Fruit fly (Drosophila melanogaster) whole organism, embryonic: ENCODE data around the gene spidey.
A peak's percentile ranks its signal among the peaks of the same experiment; 100 is the strongest.

Experiments
- Bgb ChIP-seq: fragments of 200-800 bp; sonication (Bioruptor generic); IDR thresholded peaks from 2 replicates; pipeline ENCODE4 v1.3.6; 2022; ENCODE audit warnings: missing biosample characterization, missing genetic modification characterization; ENCODE audit not compliant: partially characterized antibody
- CG10147 ChIP-seq: fragments of 200-800 bp; sonication (Bioruptor generic); optimal IDR thresholded peaks from 2 replicates; lab custom pipeline; 2019; ENCODE audit warnings: missing biosample characterization, mild to moderate bottlenecking, missing genetic modification characterization, moderate library complexity
- CG10274 ChIP-seq: fragments of 200-800 bp; sonication (Bioruptor generic); optimal IDR thresholded peaks from 3 replicates; lab custom pipeline; 2017; ENCODE audit warnings: missing biosample characterization, mild to moderate bottlenecking, missing genetic modification characterization
- CG10654 ChIP-seq: fragments of 200-800 bp; sonication (Bioruptor generic); optimal IDR thresholded peaks from 2 replicates; lab custom pipeline; 2016; ENCODE audit warnings: missing biosample characterization, missing genetic modification characterization
- CG11456 ChIP-seq: fragments of 200-800 bp; sonication (Bioruptor generic); IDR thresholded peaks from 3 replicates; pipeline ENCODE4 v1.3.6; 2022; ENCODE audit warnings: missing biosample characterization, missing genetic modification characterization
- CG11695 ChIP-seq: fragments of 200-800 bp; sonication (Bioruptor generic); IDR thresholded peaks from 3 replicates; pipeline ENCODE4 v1.3.6; 2022; ENCODE audit warnings: missing biosample characterization, missing genetic modification characterization
- CG14441 ChIP-seq: fragments of 200-800 bp; sonication (Bioruptor generic); IDR thresholded peaks from 2 replicates; pipeline ENCODE4 v1.3.6; 2022; ENCODE audit warnings: missing biosample characterization, missing genetic modification characterization
- CG15479 ChIP-seq: fragments of 200-800 bp; sonication (Bioruptor generic); optimal IDR thresholded peaks from 3 replicates; lab custom pipeline; 2019; ENCODE audit warnings: missing biosample characterization, mild to moderate bottlenecking, missing genetic modification characterization, moderate library complexity
- CG16813 ChIP-seq: fragments of 200-800 bp; sonication (Bioruptor generic); IDR thresholded peaks from 3 replicates; pipeline ENCODE4 v1.3.6; 2022; ENCODE audit warnings: missing biosample characterization, missing genetic modification characterization; ENCODE audit not compliant: partially characterized antibody
- CG17186 ChIP-seq: fragments of 200-800 bp; sonication (Bioruptor generic); optimal IDR thresholded peaks from 3 replicates; lab custom pipeline; 2017; ENCODE audit warnings: missing biosample characterization, missing genetic modification reagents, missing genetic modification characterization
- CG17359 ChIP-seq: fragments of 200-800 bp; sonication (Bioruptor generic); optimal IDR thresholded peaks from 3 replicates; lab custom pipeline; 2018; ENCODE audit warnings: missing biosample characterization, mild to moderate bottlenecking, missing genetic modification characterization, moderate library complexity
- CG17568 ChIP-seq: fragments of 200-800 bp; sonication (Bioruptor generic); optimal IDR thresholded peaks from 2 replicates; lab custom pipeline; 2018; ENCODE audit warnings: missing biosample characterization, mild to moderate bottlenecking, missing genetic modification characterization, moderate library complexity
- CG32772 ChIP-seq: fragments of 200-800 bp; sonication (Bioruptor generic); IDR thresholded peaks from 2 replicates; pipeline ENCODE4 v1.3.6; 2022; ENCODE audit warnings: missing biosample characterization, missing genetic modification characterization
- CG3995 ChIP-seq: fragments of 200-800 bp; sonication (Bioruptor generic); optimal IDR thresholded peaks from 3 replicates; lab custom pipeline; 2016; ENCODE audit warnings: missing biosample characterization, missing genetic modification characterization
- CG4360 ChIP-seq: fragments of 200-800 bp; sonication (Bioruptor generic); IDR thresholded peaks from 2 replicates; pipeline ENCODE4 v1.3.6; 2022; ENCODE audit warnings: missing biosample characterization, missing genetic modification characterization
- CG43689 ChIP-seq: fragments of 200-800 bp; sonication (Bioruptor generic); IDR thresholded peaks from 2 replicates; pipeline ENCODE4 v1.3.6; 2022; ENCODE audit warnings: missing biosample characterization, missing genetic modification characterization
- CG6689 ChIP-seq: fragments of 200-800 bp; sonication (Bioruptor generic); IDR thresholded peaks from 2 replicates; pipeline ENCODE4 v1.3.6; 2022; ENCODE audit warnings: missing biosample characterization, missing genetic modification characterization
- CG8765 ChIP-seq: fragments of 200-800 bp; sonication (Bioruptor generic); IDR thresholded peaks from 2 replicates; pipeline ENCODE4 v1.3.6; 2022; ENCODE audit warnings: missing biosample characterization, missing genetic modification characterization
- CG8924 ChIP-seq: fragments of 200-800 bp; optimal IDR thresholded peaks from 3 replicates; lab custom pipeline; 2019; ENCODE audit warnings: missing biosample characterization, mild to moderate bottlenecking, missing genetic modification characterization, moderate library complexity
- CG9797 ChIP-seq: fragments of 200-800 bp; sonication (Bioruptor generic); optimal IDR thresholded peaks from 3 replicates; lab custom pipeline; 2018; ENCODE audit warnings: missing biosample characterization, mild to moderate bottlenecking, missing genetic modification characterization
- CHES-1-like ChIP-seq: fragments of 200-800 bp; sonication (Bioruptor generic); optimal IDR thresholded peaks from 2 replicates; lab custom pipeline; 2016; ENCODE audit warnings: missing biosample characterization, missing genetic modification characterization
- CoRest ChIP-seq: fragments of 200-800 bp; sonication (Bioruptor generic); optimal IDR thresholded peaks from 3 replicates; lab custom pipeline; 2018; ENCODE audit warnings: missing biosample characterization, mild to moderate bottlenecking, missing genetic modification characterization, moderate library complexity
- Doc3 ChIP-seq: fragments of 200-800 bp; sonication (Bioruptor generic); IDR thresholded peaks from 3 replicates; pipeline ENCODE4 v1.3.6; 2022; ENCODE audit warnings: missing biosample characterization, missing genetic modification characterization; ENCODE audit not compliant: partially characterized antibody
- Dp ChIP-seq: fragments of 200-800 bp; sonication (Bioruptor generic); optimal IDR thresholded peaks from 2 replicates; lab custom pipeline; 2018; ENCODE audit warnings: missing biosample characterization, mild to moderate bottlenecking, missing genetic modification characterization, moderate library complexity
- Dref ChIP-seq: fragments of 200-800 bp; sonication (Bioruptor generic); IDR thresholded peaks from 2 replicates; pipeline ENCODE4 v1.3.6; 2022; ENCODE audit warnings: missing biosample characterization, missing genetic modification characterization
- Fer3 ChIP-seq: fragments of 200-800 bp; sonication (Bioruptor generic); optimal IDR thresholded peaks from 2 replicates; lab custom pipeline; 2018; ENCODE audit warnings: missing biosample characterization, mild to moderate bottlenecking, missing genetic modification characterization, moderate library complexity
- Gug ChIP-seq: fragments of 200-800 bp; sonication (Bioruptor generic); IDR thresholded peaks from 4 replicates; pipeline ENCODE4 v1.3.6; 2022; ENCODE audit warnings: missing biosample characterization, missing genetic modification characterization
- H2.0 ChIP-seq: fragments of 200-800 bp; sonication (Bioruptor generic); IDR thresholded peaks from 2 replicates; pipeline ENCODE4 v1.3.6; 2022; ENCODE audit warnings: missing biosample characterization, missing genetic modification characterization
- Jarid2 ChIP-seq: fragments of 200-800 bp; sonication (Bioruptor generic); optimal IDR thresholded peaks from 3 replicates; lab custom pipeline; 2017; ENCODE audit warnings: mild to moderate bottlenecking, missing biosample characterization, missing genetic modification reagents, missing genetic modification characterization
- Kr ChIP-seq: fragments of 200-800 bp; sonication (Bioruptor generic); optimal IDR thresholded peaks from 2 replicates; lab custom pipeline; 2017; ENCODE audit warnings: missing biosample characterization, mild to moderate bottlenecking, missing genetic modification characterization
- Med ChIP-seq: fragments of 200-800 bp; sonication (Bioruptor generic); peaks from one replicate; lab custom pipeline; 2016; ENCODE audit warnings: missing biosample characterization, missing genetic modification characterization, mild to moderate bottlenecking, inconsistent platforms, moderate library complexity
- Meics ChIP-seq: fragments of 200-800 bp; sonication (Bioruptor generic); optimal IDR thresholded peaks from 2 replicates; lab custom pipeline; 2017; ENCODE audit warnings: missing biosample characterization, mild to moderate bottlenecking, missing genetic modification characterization
- NFAT ChIP-seq: fragments of 200-800 bp; sonication (Bioruptor generic); IDR thresholded peaks from 2 replicates; pipeline ENCODE4 v1.3.6; 2022; ENCODE audit warnings: missing biosample characterization, missing genetic modification characterization
- ato ChIP-seq: fragments of 200-800 bp; sonication (Bioruptor generic); IDR thresholded peaks from 2 replicates; pipeline ENCODE4 v1.3.6; 2022; ENCODE audit warnings: missing biosample characterization, missing genetic modification characterization; ENCODE audit not compliant: partially characterized antibody
- chm ChIP-seq: fragments of 200-800 bp; sonication (Bioruptor generic); IDR thresholded peaks from 2 replicates; pipeline ENCODE4 v1.3.6; 2022; ENCODE audit warnings: missing biosample characterization, missing genetic modification characterization
- croc ChIP-seq: fragments of 200-800 bp; sonication (Bioruptor generic); conservative IDR thresholded peaks from 3 replicates; pipeline ENCODE4 v1.3.6; 2022; ENCODE audit warnings: missing biosample characterization, missing genetic modification characterization
- cwo ChIP-seq: fragments of 200-800 bp; sonication (Bioruptor generic); optimal IDR thresholded peaks from 3 replicates; lab custom pipeline; 2017; ENCODE audit warnings: missing biosample characterization, missing genetic modification characterization, mild to moderate bottlenecking, moderate library complexity, missing genetic modification reagents
- dysf ChIP-seq: fragments of 200-800 bp; sonication (Bioruptor generic); IDR thresholded peaks from 3 replicates; pipeline ENCODE4 v1.3.6; 2022; ENCODE audit warnings: missing biosample characterization, missing genetic modification characterization
- ems ChIP-seq: fragments of 200-800 bp; sonication (Bioruptor generic); optimal IDR thresholded peaks from 3 replicates; lab custom pipeline; 2016; ENCODE audit warnings: missing biosample characterization, missing genetic modification characterization
- gt ChIP-seq: fragments of 200-800 bp; sonication (Bioruptor generic); IDR thresholded peaks from 2 replicates; pipeline ENCODE4 v1.3.6; 2022; ENCODE audit warnings: missing biosample characterization, missing genetic modification characterization
- hb ChIP-seq: fragments of 200-800 bp; sonication (Bioruptor generic); IDR thresholded peaks from 3 replicates; pipeline ENCODE4 v1.3.6; 2022; ENCODE audit warnings: missing biosample characterization, missing genetic modification characterization; ENCODE audit not compliant: partially characterized antibody
- hth ChIP-seq: fragments of >200 bp; optimal IDR thresholded peaks from 2 replicates; lab custom pipeline; 2017; ENCODE audit warnings: inconsistent platforms
- jumu ChIP-seq: fragments of 200-800 bp; sonication (Bioruptor generic); optimal IDR thresholded peaks from 3 replicates; lab custom pipeline; 2016; ENCODE audit warnings: missing biosample characterization, missing genetic modification characterization
- lbe ChIP-seq: fragments of 200-800 bp; sonication (Bioruptor generic); optimal IDR thresholded peaks from 2 replicates; lab custom pipeline; 2016; ENCODE audit warnings: missing biosample characterization, mild to moderate bottlenecking, missing genetic modification characterization
- nmo ChIP-seq: fragments of 200-800 bp; sonication (Bioruptor generic); optimal IDR thresholded peaks from 2 replicates; lab custom pipeline; 2018; ENCODE audit warnings: missing biosample characterization, mild to moderate bottlenecking, missing genetic modification characterization, moderate library complexity
- nom ChIP-seq: fragments of 200-800 bp; sonication (Bioruptor generic); optimal IDR thresholded peaks from 2 replicates; lab custom pipeline; 2017; ENCODE audit warnings: missing biosample characterization, missing genetic modification characterization, mild to moderate bottlenecking, moderate library complexity, missing genetic modification reagents
- pb ChIP-seq: fragments of 200-800 bp; sonication (Bioruptor generic); optimal IDR thresholded peaks from 3 replicates; lab custom pipeline; 2016; ENCODE audit warnings: missing biosample characterization, missing genetic modification characterization
- pnt ChIP-seq: fragments of 200-800 bp; sonication (Bioruptor generic); optimal IDR thresholded peaks from 3 replicates; lab custom pipeline; 2016; ENCODE audit warnings: missing biosample characterization, missing genetic modification characterization
- sens ChIP-seq: fragments of 200-800 bp; sonication (Bioruptor generic); peaks from one replicate; lab custom pipeline; 2016; ENCODE audit warnings: missing biosample characterization, missing genetic modification characterization
- sna ChIP-seq: fragments of 200-800 bp; sonication (Bioruptor generic); IDR thresholded peaks from 2 replicates; pipeline ENCODE4 v1.3.6; 2022; ENCODE audit warnings: missing biosample characterization, missing genetic modification characterization; ENCODE audit not compliant: partially characterized antibody
- tup ChIP-seq: fragments of 200-800 bp; sonication (Bioruptor generic); optimal IDR thresholded peaks from 2 replicates; lab custom pipeline; 2016; ENCODE audit warnings: missing biosample characterization, mild to moderate bottlenecking, missing genetic modification characterization, moderate library complexity
- zfh1 ChIP-seq: fragments of 200-800 bp; sonication (Bioruptor generic); IDR thresholded peaks from 3 replicates; pipeline ENCODE4 v1.3.6; 2022; ENCODE audit warnings: missing biosample characterization, missing genetic modification characterization

Gene spidey

dm6 chrX:7909482-7909881 lies 751 bp downstream of the spidey start (continued):
- TF ChIP-seq CG17568: no peak
- no peak for TF ChIP-seq zfh1 (GFP tag; lab: Robert Waterston, UW)
- TF ChIP-seq CG17359: peak; percentile 17
- no peak for TF ChIP-seq pb (GFP tag; lab: Kevin White, UChicago)
- TF ChIP-seq CG11695: 0 out of 3 replicates have a peak, but pooled peaks have one; percentile 21
- no peak for TF ChIP-seq NFAT
- TF ChIP-seq ems (GFP tag; lab: Kevin White, UChicago): no peak
- no peak for TF ChIP-seq CG17186
- TF ChIP-seq lbe (GFP tag; lab: Kevin White, UChicago): no peak
- peak; percentile 14 for TF ChIP-seq cwo (GFP tag; lab: Kevin White, UChicago)
- no peak for TF ChIP-seq hb (GFP tag; lab: Robert Waterston, UW)
- TF ChIP-seq gt (GFP tag; lab: Robert Waterston, UW): no peak
- no peak for TF ChIP-seq CG6689 (GFP tag; lab: Robert Waterston, UW)
- TF ChIP-seq CHES-1-like (GFP tag; lab: Kevin White, UChicago): no peak
- TF ChIP-seq Jarid2 (GFP tag; lab: Kevin White, UChicago): no peak
- no peak for TF ChIP-seq Kr (GFP tag; lab: Kevin White, UChicago)
- TF ChIP-seq CG32772 (GFP tag; lab: Robert Waterston, UW): no peak
- peak; percentile 29 for TF ChIP-seq CoRest (tag; lab: Kevin White, UChicago)
- TF ChIP-seq CG3995 (GFP tag; lab: Kevin White, UChicago): no peak
- TF ChIP-seq CG8765 (GFP tag; lab: Robert Waterston, UW): no peak
- no peak for TF ChIP-seq sna (GFP tag; lab: Robert Waterston, UW)
- no peak for TF ChIP-seq Dref (GFP tag; lab: Robert Waterston, UW)
- TF ChIP-seq CG10654 (GFP tag; lab: Kevin White, UChicago): no peak
- TF ChIP-seq CG14441 (GFP tag; lab: Robert Waterston, UW): peak; percentile 65
- TF ChIP-seq Meics (GFP tag; lab: Kevin White, UChicago): peak; percentile 42
- no peak for TF ChIP-seq CG43689
- TF ChIP-seq Gug: no peak
- no peak for TF ChIP-seq hth
- TF ChIP-seq CG8924 (tag; lab: Kevin White, UChicago): no peak
- 0 out of 2 replicates have a peak, but pooled peaks have one; percentile 51 for TF ChIP-seq chm (GFP tag; lab: Robert Waterston, UW)
- no peak for TF ChIP-seq ato
- TF ChIP-seq tup (GFP tag; lab: Kevin White, UChicago): no peak
- TF ChIP-seq CG10274 (GFP tag; lab: Kevin White, UChicago): no peak
- TF ChIP-seq pnt: no peak

dm6 chrX:7911983-7912630 lies 3.4 kb downstream of the spidey start, which contains the start of gene snz:
TSS of gene snz (plus strand) at chrX:7912089.
- peak; percentile 71 for TF ChIP-seq Med (GFP tag; lab: Kevin White, UChicago)
- no peak for TF ChIP-seq H2.0 (GFP tag; lab: Robert Waterston, UW)
- no peak for TF ChIP-seq croc (GFP tag; lab: Robert Waterston, UW)
- TF ChIP-seq nmo (GFP tag; lab: Kevin White, UChicago): peak; percentile 1
- TF ChIP-seq Doc3: peak; percentile 57; the same call in 1 of the 3 replicates
- TF ChIP-seq nom: peak; percentile 11
- no peak for TF ChIP-seq Fer3 (tag; lab: Kevin White, UChicago)
- TF ChIP-seq CG15479: peak; percentile 48
- peak; percentile 82 for TF ChIP-seq Bgb (GFP tag; lab: Robert Waterston, UW)
- TF ChIP-seq CG16813 (GFP tag; lab: Robert Waterston, UW): peak; percentile 71
- no peak for TF ChIP-seq CG11456 (GFP tag; lab: Robert Waterston, UW)
- TF ChIP-seq CG9797 (GFP tag; lab: Kevin White, UChicago): no peak
- TF ChIP-seq dysf (GFP tag; lab: Robert Waterston, UW): no peak
- peak; percentile 77 for TF ChIP-seq CG4360 (GFP tag; lab: Robert Waterston, UW)
- TF ChIP-seq Dp (GFP tag; lab: Kevin White, UChicago): peak; percentile 75
- TF ChIP-seq hb (GFP tag; lab: Robert Waterston, UW): peak; percentile 75
- no peak for TF ChIP-seq CG10147 (GFP tag; lab: Kevin White, UChicago)
- TF ChIP-seq jumu (GFP tag; lab: Kevin White, UChicago): no peak
- TF ChIP-seq sens (GFP tag; lab: Kevin White, UChicago): peak; percentile 70
